Fruit fly (Drosophila melanogaster): ENCODE data around the gene CG5162.

The CG5162 gene

DNA sequence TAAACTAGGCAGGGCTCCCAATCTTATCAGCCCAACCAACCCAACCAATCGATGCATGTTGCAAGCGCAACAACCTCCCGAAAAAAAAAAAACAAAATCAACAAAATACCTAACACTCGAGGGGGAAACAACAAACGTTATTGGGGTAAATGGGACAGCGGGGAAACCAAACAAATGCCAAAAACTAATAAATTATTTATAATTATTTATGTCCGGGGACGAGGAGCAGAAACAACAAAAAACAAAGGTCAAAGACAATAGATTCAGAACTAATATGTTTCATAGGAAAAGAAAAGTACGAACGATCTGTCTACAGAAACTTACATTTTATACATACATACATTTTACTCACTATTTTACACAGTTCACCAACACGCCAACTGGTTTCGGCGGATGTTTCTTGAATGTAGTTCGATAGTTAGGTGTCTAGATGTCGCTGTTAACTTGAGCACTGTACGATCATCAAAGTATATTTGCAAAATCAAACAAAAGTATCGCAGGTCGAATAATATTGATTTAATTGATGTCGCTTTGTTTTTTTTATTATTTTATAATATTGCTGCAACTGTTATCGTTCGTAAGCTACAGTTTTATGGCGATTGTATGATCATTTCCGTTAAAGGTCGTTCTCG, 39.4 kb upstream of the CG5162 start (continued):
- TF ChIP-seq CG34224 (GFP tag; IDR thresholded peaks at IDR 0.05; ENCODE audit: partially characterized antibody) = no peak
- no peak for TF ChIP-seq CG14667 (GFP tag; IDR thresholded peaks at IDR 0.05)
- no peak for TF ChIP-seq Awh (GFP tag; IDR thresholded peaks at IDR 0.05)
- no peak for TF ChIP-seq Oaz (GFP tag; IDR thresholded peaks at IDR 0.05)
- TF ChIP-seq Poxn (GFP tag; IDR thresholded peaks at IDR 0.05) = no peak
- TF ChIP-seq Dref (GFP tag; IDR thresholded peaks at IDR 0.05) = no peak
- no peak for TF ChIP-seq Scr (GFP tag; IDR thresholded peaks at IDR 0.05; ENCODE audit: partially characterized antibody)
- TF ChIP-seq CG7786 (GFP tag; optimal IDR thresholded peaks at IDR 0.05) = no peak
- no peak for TF ChIP-seq CG3726 (GFP tag; IDR thresholded peaks at IDR 0.05)
- TF ChIP-seq fu2 (GFP tag; optimal IDR thresholded peaks at IDR 0.05) = no peak
- TF ChIP-seq CG4854 (GFP tag; optimal IDR thresholded peaks at IDR 0.05) = peak; percentile 24
- TF ChIP-seq maf-S (GFP tag; optimal IDR thresholded peaks at IDR 0.05) = peak; percentile 22
- peak; percentile 65 for TF ChIP-seq Rfx (GFP tag; IDR thresholded peaks at IDR 0.05)
- TF ChIP-seq ken (GFP tag; IDR thresholded peaks at IDR 0.05) = no peak
- TF ChIP-seq Rx (GFP tag; IDR thresholded peaks at IDR 0.05) = no peak
- TF ChIP-seq sd (tag; optimal IDR thresholded peaks at IDR 0.05) = no peak
- no peak for TF ChIP-seq CG11398 (GFP tag; optimal IDR thresholded peaks at IDR 0.05)
- no peak for TF ChIP-seq slou (GFP tag; optimal IDR thresholded peaks at IDR 0.05)
- TF ChIP-seq CG11093 (GFP tag; IDR thresholded peaks at IDR 0.05) = no peak
- no peak for TF ChIP-seq CHES-1-like (GFP tag; optimal IDR thresholded peaks at IDR 0.05)
- TF ChIP-seq usp (GFP tag; optimal IDR thresholded peaks at IDR 0.05) = no peak
- peak; percentile 15 for TF ChIP-seq ash1 (GFP tag; optimal IDR thresholded peaks at IDR 0.05)
- no peak for TF ChIP-seq pan (optimal IDR thresholded peaks at IDR 0.05)
- TF ChIP-seq pan (GFP tag; optimal IDR thresholded peaks at IDR 0.05 in 1 of 2, IDR thresholded peaks at IDR 0.05 in 1 of 2) = peak in 1 of 2 experiments; percentile 32
- no peak for TF ChIP-seq cad (GFP tag; optimal IDR thresholded peaks at IDR 0.05)
- peak; percentile 35 for TF ChIP-seq mam (GFP tag; optimal IDR thresholded peaks at IDR 0.05)
- TF ChIP-seq Hr39 (optimal IDR thresholded peaks at IDR 0.05) = no peak
- TF ChIP-seq CG6175 (GFP tag; IDR thresholded peaks at IDR 0.05) = no peak
- no peak for TF ChIP-seq run (tag; optimal IDR thresholded peaks at IDR 0.05)
- no peak for TF ChIP-seq Dfd (GFP tag; optimal IDR thresholded peaks at IDR 0.05)
- TF ChIP-seq hkb (optimal IDR thresholded peaks at IDR 0.05) = no peak
- TF ChIP-seq hkb (GFP tag; IDR thresholded peaks at IDR 0.05) = no peak
- TF ChIP-seq tup (GFP tag; optimal IDR thresholded peaks at IDR 0.05) = no peak
- TF ChIP-seq lilli (GFP tag; optimal IDR thresholded peaks at IDR 0.05) = peak; percentile 46
- TF ChIP-seq CG1603 (tag; optimal IDR thresholded peaks at IDR 0.05) = peak; percentile 52
- TF ChIP-seq Bgb (GFP tag; IDR thresholded peaks at IDR 0.05; ENCODE audit: partially characterized antibody) = peak; percentile 77
- no peak for TF ChIP-seq kay (GFP tag; optimal IDR thresholded peaks at IDR 0.05)
- no peak for TF ChIP-seq otp (GFP tag; IDR thresholded peaks at IDR 0.05)
- TF ChIP-seq seq (GFP tag; IDR thresholded peaks at IDR 0.05) = no peak
- no peak for TF ChIP-seq CG13296 (GFP tag; optimal IDR thresholded peaks at IDR 0.05)
- TF ChIP-seq Hand (GFP tag; optimal IDR thresholded peaks at IDR 0.05) = no peak
- TF ChIP-seq bigmax (GFP tag; optimal IDR thresholded peaks at IDR 0.05) = no peak
- no peak for TF ChIP-seq CG17186 (GFP tag; optimal IDR thresholded peaks at IDR 0.05)
- no peak for TF ChIP-seq inv (GFP tag; IDR thresholded peaks at IDR 0.05; ENCODE audit: partially characterized antibody)
- TF ChIP-seq pfk (GFP tag; optimal IDR thresholded peaks at IDR 0.05) = no peak
- TF ChIP-seq H2.0 (GFP tag; IDR thresholded peaks at IDR 0.05) = no peak
- no peak for TF ChIP-seq psq (GFP tag; optimal IDR thresholded peaks at IDR 0.05)
- TF ChIP-seq CG8290 (GFP tag; optimal IDR thresholded peaks at IDR 0.05) = peak; percentile 61
- TF ChIP-seq CG8290 (tag; optimal IDR thresholded peaks at IDR 0.05) = peak; percentile 38 to 74
- no peak for TF ChIP-seq Sry-δ (GFP tag; optimal IDR thresholded peaks at IDR 0.05)
- no peak for TF ChIP-seq dmrt99B (tag; optimal IDR thresholded peaks at IDR 0.05)
- TF ChIP-seq CG14710 (tag; optimal IDR thresholded peaks at IDR 0.05) = peak; percentile 10
- TF ChIP-seq CG31224 (GFP tag; IDR thresholded peaks at IDR 0.05) = no peak
